Fruit fly (Drosophila melanogaster) whole organism, prepupa: ENCODE measurements around the gene CG46059.

ENCODE experiments used
- CG16779 ChIP-seq: fragments of 200-800 bp; sonication (Bioruptor generic); optimal IDR thresholded peaks from 3 replicates; lab custom pipeline; 2017; ENCODE audit warnings: missing biosample characterization, mild to moderate bottlenecking, missing genetic modification characterization
- CG3032 ChIP-seq: fragments of 200-800 bp; optimal IDR thresholded peaks from 2 replicates; lab custom pipeline; 2019; ENCODE audit warnings: missing biosample characterization, mild to moderate bottlenecking, missing genetic modification characterization, moderate library complexity
- CG6163 ChIP-seq: fragments of 200-800 bp; sonication (Bioruptor generic); IDR thresholded peaks from 3 replicates; pipeline ENCODE4 v1.3.6; 2022; ENCODE audit warnings: missing biosample characterization, missing genetic modification characterization
- CG8119 ChIP-seq: fragments of 200-800 bp; sonication (Bioruptor generic); IDR thresholded peaks from 3 replicates; pipeline ENCODE4 v1.3.6; 2022; ENCODE audit warnings: missing biosample characterization, missing genetic modification characterization
- Hr4 ChIP-seq: fragments of 200-800 bp; sonication (Bioruptor generic); optimal IDR thresholded peaks from 3 replicates; lab custom pipeline; 2016; ENCODE audit warnings: missing biosample characterization, missing genetic modification characterization
- fd85E ChIP-seq: fragments of 200-800 bp; sonication (Bioruptor generic); optimal IDR thresholded peaks from 3 replicates; lab custom pipeline; 2016; ENCODE audit warnings: missing biosample characterization, missing genetic modification characterization
- salr ChIP-seq, 2 experiments: fragments of 200-800 bp; sonication (Bioruptor generic); optimal IDR thresholded peaks; 3 replicates each; lab custom pipeline; 2016 to 2018; ENCODE audit warnings: missing biosample characterization in 2 of 2, missing genetic modification characterization in 2 of 2, mild to moderate bottlenecking in 1 of 2
- topi ChIP-seq: fragments of 200-800 bp; sonication (Bioruptor generic); optimal IDR thresholded peaks from 3 replicates; lab custom pipeline; 2016; ENCODE audit warnings: missing biosample characterization, missing genetic modification characterization

Gene CG46059

DNA sequence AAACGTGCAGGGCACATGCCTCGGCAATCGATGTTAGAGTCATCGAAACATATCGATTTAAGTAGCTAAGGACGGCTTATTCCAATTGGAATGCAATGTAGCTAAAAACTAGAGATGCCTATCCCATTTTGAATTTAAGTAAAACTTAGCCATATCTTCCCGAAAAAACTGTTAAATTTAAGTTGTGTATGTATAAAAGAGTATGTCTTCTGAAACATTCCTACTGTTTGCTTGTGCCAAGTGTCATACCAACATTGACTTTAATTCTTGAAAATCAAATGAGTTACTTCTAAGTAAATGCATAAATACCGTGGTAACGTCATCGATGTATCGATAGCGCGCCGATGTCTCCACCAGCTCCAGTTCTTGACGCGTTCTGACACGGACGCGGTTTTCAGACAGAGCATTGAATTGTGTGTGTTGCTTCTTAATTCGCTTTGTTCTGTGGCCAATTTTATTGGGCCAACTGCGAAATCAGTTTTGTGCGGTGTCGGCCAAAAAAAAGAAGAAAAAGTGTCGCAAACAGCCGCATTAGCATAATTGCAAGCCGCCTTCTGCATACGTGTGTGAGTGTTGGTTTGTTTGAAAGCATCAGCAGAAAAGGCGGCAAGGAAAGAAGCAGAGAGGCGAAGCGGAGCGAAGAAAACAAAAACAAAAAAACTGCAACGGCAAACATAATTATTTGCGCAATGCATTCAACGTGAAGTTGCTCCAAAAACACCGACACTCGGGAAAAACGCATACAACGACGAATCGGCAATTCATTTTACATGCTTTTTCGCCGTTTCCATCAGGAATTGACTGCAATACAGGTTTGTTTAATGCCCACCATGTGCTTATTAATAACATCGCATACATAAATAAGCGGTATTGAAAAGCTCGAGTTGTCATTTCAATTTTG is 49.9 kb downstream of the CG46059 start, which contains the start of gene brat (continued):
- no peak for TF ChIP-seq CG8119 (GFP tag; lab: Robert Waterston, UW)
- 0 out of 3 replicates have a peak, but pooled peaks have one; percentile 8 for TF ChIP-seq CG6163 (GFP tag; lab: Robert Waterston, UW)
- TF ChIP-seq salr (GFP tag; optimal IDR thresholded peaks at IDR 0.05; lab: Kevin White, UChicago) = no peak
- peak; percentile 57 for TF ChIP-seq Hr4 (GFP tag; lab: Kevin White, UChicago)
- peak; percentile 65 for TF ChIP-seq topi
- TF ChIP-seq CG3032 (tag; lab: Kevin White, UChicago) = peak; percentile 50
- no peak for TF ChIP-seq fd85E (GFP tag; lab: Kevin White, UChicago)
- TF ChIP-seq CG16779 (tag; lab: Kevin White, UChicago) = no peak
- TF ChIP-seq, all 60 proteins: peak for 27
